Worm (Caenorhabditis elegans) whole organism, L4 larva: Measurements from ENCODE around the gene toc-1.

Experiments used
- aly-2 ChIP-seq: sonication (generic microtip); optimal IDR thresholded peaks from 2 replicates; lab custom pipeline; 2018; ENCODE audit warnings: missing biosample characterization, missing genetic modification characterization
- ceh-28 ChIP-seq: fragments of 150-350 bp; optimal IDR thresholded peaks from 2 replicates; lab custom pipeline; 2014; ENCODE audit warnings: missing biosample characterization, missing genetic modification reagents, missing genetic modification characterization
- ces-1 ChIP-seq: fragments of 150-350 bp; sonication (generic microtip); optimal IDR thresholded peaks from 4 replicates; lab custom pipeline; 2014; ENCODE audit warnings: missing biosample characterization, missing genetic modification reagents, missing genetic modification characterization
- hlh-30 ChIP-seq: sonication (generic microtip); optimal IDR thresholded peaks from 2 replicates; lab custom pipeline; 2017; ENCODE audit warnings: antibody characterized with exemption, mild to moderate bottlenecking, missing genetic modification characterization, missing compliant biosample characterization; ENCODE audit not compliant: insufficient read depth
- mdl-1 ChIP-seq, 2 experiments: fragments of 150-350 bp in 1 of 2; sonication (generic microtip) in 1 of 2; optimal IDR thresholded peaks; 2 replicates each; lab custom pipeline; 2014 to 2017; ENCODE audit warnings: missing biosample characterization in 2 of 2, missing genetic modification characterization in 2 of 2
- nhr-11 ChIP-seq: fragments of 150-350 bp; optimal IDR thresholded peaks from 2 replicates; lab custom pipeline; 2014; ENCODE audit warnings: missing biosample characterization, missing genetic modification characterization
- saeg-2 ChIP-seq: fragments of 200-800 bp; sonication (Bioruptor generic); IDR thresholded peaks from 2 replicates; pipeline ENCODE4 v1.3.6; 2022; ENCODE audit warnings: missing genetic modification reagents, missing genetic modification characterization, missing compliant biosample characterization
- unc-39 ChIP-seq: sonication (generic microtip); optimal IDR thresholded peaks from 2 replicates; lab custom pipeline; 2017; ENCODE audit warnings: missing biosample characterization, missing genetic modification characterization
- zfp-3 ChIP-seq: fragments of 200-800 bp; sonication (Bioruptor generic); conservative IDR thresholded peaks from 2 replicates; pipeline ENCODE4 v1.3.6; 2022; ENCODE audit warnings: missing genetic modification reagents, missing genetic modification characterization, missing compliant biosample characterization

ce11 chrIII:5241854-5242253 lies 33.2 kb upstream of the toc-1 start:
- TF ChIP-seq zfp-3 (GFP tag; lab: Robert Waterston, UW): no peak
- no peak for TF ChIP-seq hlh-30 (tag; lab: Kevin White, UChicago)
- no peak for TF ChIP-seq aly-2 (tag; lab: Kevin White, UChicago)
- TF ChIP-seq nhr-11 (tag; lab: Kevin White, UChicago): no peak
- no peak for TF ChIP-seq ces-1 (GFP tag; lab: Kevin White, UChicago)
- TF ChIP-seq saeg-2 (GFP tag; lab: Robert Waterston, UW): no peak
- TF ChIP-seq mdl-1 (tag; optimal IDR thresholded peaks at IDR 0.05; lab: Kevin White, UChicago): no peak
- TF ChIP-seq ceh-28 (tag; lab: Kevin White, UChicago): no peak
- TF ChIP-seq unc-39 (tag; lab: Kevin White, UChicago): no peak
